Fruit fly (Drosophila melanogaster): ENCODE data around the gene CG10576.
A peak's percentile ranks its signal among the peaks of the same experiment; 100 is the strongest.

The CG10576 gene

dm6 chr3L:5752903-5753604 is 12.4 kb downstream of the CG10576 start, which contains the start of gene Usp47:
TSS of gene Usp47 (plus strand) at chr3L:5752973.
- peak; percentile 51 for TF ChIP-seq CG17801 (GFP tag; optimal IDR thresholded peaks at IDR 0.05; ENCODE audit: partially characterized antibody)

DNA sequence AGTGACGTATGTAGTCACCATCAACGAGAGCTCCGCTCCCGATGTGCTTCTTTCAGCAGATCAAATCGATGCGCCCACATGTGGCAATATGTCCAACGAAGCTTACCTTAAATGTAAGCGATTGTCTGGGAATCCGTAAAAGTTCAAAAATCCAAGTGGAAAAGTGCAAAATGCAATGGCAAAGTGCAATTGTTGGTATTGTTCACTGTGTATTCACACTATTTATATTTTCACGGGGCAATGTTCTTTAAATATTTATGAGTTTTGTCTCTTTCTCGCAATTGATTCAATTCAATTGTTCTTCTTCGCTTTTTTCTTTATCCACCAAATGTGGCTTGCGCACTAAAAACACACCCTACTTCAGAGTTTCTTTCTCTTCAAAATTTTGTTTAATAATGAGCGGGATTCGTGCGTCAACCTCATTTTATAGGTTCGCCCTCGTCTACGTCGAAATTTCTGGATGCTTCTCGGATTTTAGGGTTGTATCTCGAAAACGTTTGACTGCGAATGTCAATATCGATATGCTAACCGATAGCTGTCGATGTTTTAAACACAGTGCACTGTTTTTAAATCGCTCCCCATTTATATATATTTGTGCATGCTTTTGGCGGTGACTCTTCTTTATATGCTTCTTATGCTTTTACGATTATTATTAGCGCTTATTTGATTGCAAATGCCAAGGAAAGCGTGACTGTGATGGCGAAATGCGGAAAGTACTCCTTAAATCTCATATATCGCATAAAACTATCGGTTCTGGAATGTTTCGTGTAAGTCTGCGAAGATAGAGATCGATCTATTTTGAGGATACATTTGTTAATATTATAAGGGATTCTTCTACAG is 13.5 kb downstream of the CG10576 start, which contains the start of gene DnaJ-1:
TSS of gene DnaJ-1 (minus strand) at position 450 of the 840 bp plus-strand sequence.
- peak; percentile 77 for TF ChIP-seq CG17801 (GFP tag; optimal IDR thresholded peaks at IDR 0.05; ENCODE audit: partially characterized antibody)

dm6 chr3L:5751417-5751739 is 14.1 kb downstream of the CG10576 start:
- no peak for TF ChIP-seq CG17801 (GFP tag; optimal IDR thresholded peaks at IDR 0.05; ENCODE audit: partially characterized antibody)

dm6 chr3L:5749616-5750336 is 15.7 kb downstream of the CG10576 start:
- peak; percentile 8 for TF ChIP-seq CG17801 (GFP tag; optimal IDR thresholded peaks at IDR 0.05; ENCODE audit: partially characterized antibody)

dm6 chr3L:5731639-5732038 is 33.9 kb downstream of the CG10576 start:
- TF ChIP-seq CG17801 (GFP tag; optimal IDR thresholded peaks at IDR 0.05; ENCODE audit: partially characterized antibody) = no peak

DNA sequence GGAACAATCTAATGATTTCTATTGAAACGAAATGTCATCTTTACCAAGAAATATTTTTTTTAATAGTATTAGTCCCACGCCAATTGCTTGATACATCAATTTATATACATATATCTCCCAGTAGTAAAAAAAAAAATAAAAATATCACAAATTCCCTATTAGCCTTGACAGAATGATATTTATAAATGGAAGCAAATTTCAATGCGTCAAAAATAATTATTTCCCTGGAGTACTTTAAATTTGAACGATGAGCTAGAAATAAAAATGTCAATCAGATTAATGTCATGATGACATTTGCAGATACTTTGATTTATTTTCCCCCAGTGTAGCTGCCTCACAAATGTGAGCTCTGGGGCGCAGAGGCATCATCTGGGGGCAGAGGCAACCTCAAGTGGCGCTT is 52.5 kb downstream of the CG10576 start, which contains the start of gene CG44521:
TSS of gene CG44521 (plus strand) at position 301 of the 400 bp plus-strand sequence.
- TF ChIP-seq CG17801 (GFP tag; optimal IDR thresholded peaks at IDR 0.05; ENCODE audit: partially characterized antibody) = no peak
